Fruit fly (Drosophila melanogaster): ENCODE measurements around the gene CG10413.

Gene CG10413

DNA sequence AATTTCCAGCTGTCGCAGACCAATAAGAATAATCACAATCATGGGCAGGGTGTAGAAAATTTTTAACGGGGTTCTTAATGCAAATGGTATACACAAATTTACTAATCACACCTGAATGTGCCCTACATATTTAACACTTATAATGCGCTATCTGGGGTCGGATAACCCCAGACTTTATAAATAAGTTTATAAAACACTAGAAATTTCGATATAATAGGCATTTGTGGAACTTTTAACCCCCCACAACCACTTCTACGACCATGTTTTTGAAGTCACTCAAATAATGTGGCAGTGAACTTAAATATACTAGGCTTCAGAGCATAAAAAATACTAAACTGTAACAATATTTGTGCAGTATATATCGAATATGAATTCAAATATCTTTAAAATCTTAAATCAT, at the start of gene CG10413:
Gene CG10413 (minus strand): TSS at position 264 of the 400 bp plus-strand sequence.
- no peak for TF ChIP-seq h (optimal IDR thresholded peaks at IDR 0.05)
- TF ChIP-seq insv (optimal IDR thresholded peaks at IDR 0.05) = no peak
- no peak for TF ChIP-seq Sin3A (optimal IDR thresholded peaks at IDR 0.05)
- no peak for TF ChIP-seq psq (optimal IDR thresholded peaks at IDR 0.05)
- no peak for TF ChIP-seq Myc (optimal IDR thresholded peaks at IDR 0.05)
- TF ChIP-seq ttk (optimal IDR thresholded peaks at IDR 0.05) = no peak

DNA sequence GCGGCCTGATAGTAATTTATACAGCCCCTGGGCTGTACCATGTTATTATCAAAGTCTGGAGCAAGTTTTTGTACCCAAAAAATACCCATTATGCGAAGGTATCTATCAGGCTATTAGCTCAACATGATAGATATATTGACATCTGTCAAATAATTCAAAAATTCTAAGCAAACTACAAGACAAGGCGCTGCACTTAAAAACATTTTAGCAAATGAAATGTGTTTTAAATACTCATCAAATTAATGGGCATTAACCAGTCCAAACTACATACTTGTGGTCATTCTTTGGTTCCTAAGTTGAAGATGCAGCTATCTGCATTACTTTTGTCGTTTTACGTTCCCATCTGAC, 48.3 kb upstream of the CG10413 start:
- no peak for TF ChIP-seq h (optimal IDR thresholded peaks at IDR 0.05)
- no peak for TF ChIP-seq Myc (optimal IDR thresholded peaks at IDR 0.05)
- no peak for TF ChIP-seq Sin3A (optimal IDR thresholded peaks at IDR 0.05)
- no peak for TF ChIP-seq ttk (optimal IDR thresholded peaks at IDR 0.05)

- TF ChIP-seq psq (optimal IDR thresholded peaks at IDR 0.05) = no peak
- no peak for TF ChIP-seq insv (optimal IDR thresholded peaks at IDR 0.05)
- TF ChIP-seq Myc (optimal IDR thresholded peaks at IDR 0.05) = no peak
- TF ChIP-seq ttk (optimal IDR thresholded peaks at IDR 0.05) = no peak
- TF ChIP-seq Sin3A (optimal IDR thresholded peaks at IDR 0.05) = no peak
- no peak for TF ChIP-seq h (optimal IDR thresholded peaks at IDR 0.05)
These were observed 47.7 kb upstream of the CG10413 start, which contains the start of gene Cyp310a1 for dm6 chr2L:18652663-18653327. Gene Cyp310a1 (minus strand): TSS chr2L:18653010.

DNA sequence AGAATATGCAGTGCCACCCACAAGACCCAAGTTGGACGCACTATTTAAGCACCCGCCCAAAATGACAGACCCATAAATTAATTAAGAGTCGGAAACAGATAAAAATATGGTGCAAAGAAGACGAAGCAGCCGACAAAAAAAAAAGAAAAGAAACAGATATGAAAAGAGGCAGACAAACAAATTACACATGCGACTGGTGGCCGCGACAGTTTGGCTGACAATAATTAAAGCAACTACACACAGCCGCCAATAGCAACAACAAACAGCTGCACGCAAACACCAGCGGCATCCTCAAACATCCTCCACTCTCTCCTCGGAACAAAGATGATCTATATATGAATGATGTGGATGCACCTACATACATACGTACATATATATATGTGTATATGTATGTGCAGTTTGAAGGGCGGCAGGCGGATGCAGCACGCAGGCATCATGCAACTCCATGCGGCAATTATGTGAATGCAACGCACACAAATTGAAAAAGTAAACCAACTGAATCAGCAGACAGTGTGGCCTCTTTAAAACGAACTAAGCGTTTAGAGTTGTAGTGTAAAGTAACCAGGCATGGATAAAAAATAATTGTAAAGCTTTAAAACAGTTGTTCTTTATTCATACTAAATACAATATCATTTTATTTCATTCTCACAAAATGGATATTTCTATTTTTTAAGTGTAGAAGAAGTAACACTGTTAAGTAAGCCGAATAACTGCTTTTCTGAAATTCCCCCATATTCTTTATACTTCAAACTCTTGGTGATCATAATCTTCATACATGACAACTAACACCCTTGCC, 43.0 kb upstream of the CG10413 start:
- TF ChIP-seq Sin3A (optimal IDR thresholded peaks at IDR 0.05) (no peak), Myc (optimal IDR thresholded peaks at IDR 0.05) (no peak), ttk (optimal IDR thresholded peaks at IDR 0.05) (no peak), insv (optimal IDR thresholded peaks at IDR 0.05) (no peak), psq (optimal IDR thresholded peaks at IDR 0.05) (no peak), h (optimal IDR thresholded peaks at IDR 0.05) (no peak)

- no peak for TF ChIP-seq h (optimal IDR thresholded peaks at IDR 0.05)
- no peak for TF ChIP-seq psq (optimal IDR thresholded peaks at IDR 0.05)
- no peak for TF ChIP-seq Myc (optimal IDR thresholded peaks at IDR 0.05)
- TF ChIP-seq ttk (optimal IDR thresholded peaks at IDR 0.05) = no peak
- TF ChIP-seq insv (optimal IDR thresholded peaks at IDR 0.05) = no peak
- TF ChIP-seq Sin3A (optimal IDR thresholded peaks at IDR 0.05) = no peak
These were observed 40.4 kb upstream of the CG10413 start for dm6 chr2L:18645468-18645867.

DNA sequence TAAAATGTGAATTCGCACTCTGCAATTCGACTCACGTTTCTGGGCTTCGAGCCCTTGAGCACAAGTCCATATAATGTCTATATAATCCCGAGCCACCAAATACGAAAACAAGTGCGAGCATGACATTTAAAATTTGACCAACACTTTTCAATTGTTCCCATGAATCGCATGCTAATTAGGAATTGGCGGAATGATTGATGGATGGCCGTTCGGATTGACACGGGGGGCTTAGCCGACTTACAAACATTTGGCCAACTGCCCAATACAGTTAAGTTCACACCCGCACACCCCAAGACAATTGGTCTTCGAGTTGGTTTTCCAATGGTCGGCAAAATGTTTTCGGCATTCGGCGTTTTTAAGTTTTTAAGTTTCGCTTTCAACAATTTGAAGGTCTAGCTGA, 36.0 kb upstream of the CG10413 start:
- TF ChIP-seq ttk (optimal IDR thresholded peaks at IDR 0.05) (no peak), psq (optimal IDR thresholded peaks at IDR 0.05) (no peak), h (optimal IDR thresholded peaks at IDR 0.05) (no peak), insv (optimal IDR thresholded peaks at IDR 0.05) (no peak), Sin3A (optimal IDR thresholded peaks at IDR 0.05) (no peak), Myc (optimal IDR thresholded peaks at IDR 0.05) (no peak)

DNA sequence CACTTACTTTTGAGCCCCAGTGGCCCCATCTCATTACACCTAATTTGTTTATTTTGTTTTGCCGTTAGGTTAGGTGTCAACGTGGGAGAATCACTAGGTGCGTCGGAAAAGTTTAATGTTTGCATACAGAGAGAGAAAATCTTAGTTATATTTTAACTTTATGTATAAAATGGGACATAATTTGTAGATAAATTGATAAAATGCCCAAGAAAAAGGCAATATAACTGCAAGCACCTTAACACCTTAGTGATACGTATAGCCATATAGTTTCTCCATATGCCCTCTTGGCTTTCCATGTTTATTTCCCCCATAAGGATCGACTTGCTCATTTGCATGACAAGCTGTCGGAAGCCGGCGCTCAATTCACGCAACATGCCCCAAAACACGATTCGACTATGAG, 33.9 kb upstream of the CG10413 start:
- TF ChIP-seq ttk (optimal IDR thresholded peaks at IDR 0.05) = no peak

dm6 chr2L:18632389-18632788, 27.3 kb upstream of the CG10413 start:
- TF ChIP-seq ttk (optimal IDR thresholded peaks at IDR 0.05) = no peak
- no peak for TF ChIP-seq psq (optimal IDR thresholded peaks at IDR 0.05)
- no peak for TF ChIP-seq insv (optimal IDR thresholded peaks at IDR 0.05)
- no peak for TF ChIP-seq Myc (optimal IDR thresholded peaks at IDR 0.05)
- no peak for TF ChIP-seq h (optimal IDR thresholded peaks at IDR 0.05)

dm6 chr2L:18630611-18631221, 25.7 kb upstream of the CG10413 start:
- TF ChIP-seq ttk (optimal IDR thresholded peaks at IDR 0.05) (no peak), Myc (optimal IDR thresholded peaks at IDR 0.05) (no peak), psq (optimal IDR thresholded peaks at IDR 0.05) (no peak), Sin3A (optimal IDR thresholded peaks at IDR 0.05) (no peak), h (optimal IDR thresholded peaks at IDR 0.05) (no peak), insv (optimal IDR thresholded peaks at IDR 0.05) (no peak)

- TF ChIP-seq Myc (optimal IDR thresholded peaks at IDR 0.05) (no peak), Sin3A (optimal IDR thresholded peaks at IDR 0.05) (no peak)
These were observed 24.1 kb upstream of the CG10413 start for dm6 chr2L:18629144-18629543.

- no peak for TF ChIP-seq psq (optimal IDR thresholded peaks at IDR 0.05)
- no peak for TF ChIP-seq Sin3A (optimal IDR thresholded peaks at IDR 0.05)
- TF ChIP-seq Myc (optimal IDR thresholded peaks at IDR 0.05) = no peak
- no peak for TF ChIP-seq ttk (optimal IDR thresholded peaks at IDR 0.05)
- no peak for TF ChIP-seq h (optimal IDR thresholded peaks at IDR 0.05)
- no peak for TF ChIP-seq insv (optimal IDR thresholded peaks at IDR 0.05)
These were observed 23.1 kb upstream of the CG10413 start for dm6 chr2L:18628104-18628503.

dm6 chr2L:18626987-18627386, 21.9 kb upstream of the CG10413 start:
- no peak for TF ChIP-seq h (optimal IDR thresholded peaks at IDR 0.05)
- TF ChIP-seq Sin3A (optimal IDR thresholded peaks at IDR 0.05) = no peak
- no peak for TF ChIP-seq ttk (optimal IDR thresholded peaks at IDR 0.05)
- no peak for TF ChIP-seq psq (optimal IDR thresholded peaks at IDR 0.05)
- no peak for TF ChIP-seq insv (optimal IDR thresholded peaks at IDR 0.05)
- TF ChIP-seq Myc (optimal IDR thresholded peaks at IDR 0.05) = no peak

DNA sequence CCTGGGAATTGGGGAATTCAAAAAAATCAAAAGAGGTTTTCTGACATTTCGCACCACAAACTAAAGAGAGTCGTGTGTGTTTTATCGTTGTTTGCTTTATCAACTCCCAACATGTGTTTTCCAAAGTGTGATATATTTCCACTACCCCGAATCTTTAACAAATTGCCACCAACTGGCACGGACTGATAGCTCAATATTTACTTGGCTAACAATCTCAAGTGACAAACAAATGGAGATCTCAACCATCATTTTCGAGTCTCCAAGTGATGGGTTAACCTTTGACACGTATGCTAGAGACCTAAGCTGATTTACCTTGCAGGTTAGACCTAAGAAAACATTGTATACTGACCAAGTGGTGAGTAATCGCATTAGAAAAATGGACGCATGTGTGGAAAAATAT, 20.4 kb upstream of the CG10413 start:
- no peak for TF ChIP-seq Sin3A (optimal IDR thresholded peaks at IDR 0.05)
- TF ChIP-seq h (optimal IDR thresholded peaks at IDR 0.05) = no peak
- TF ChIP-seq ttk (optimal IDR thresholded peaks at IDR 0.05) = no peak
- no peak for TF ChIP-seq psq (optimal IDR thresholded peaks at IDR 0.05)
- no peak for TF ChIP-seq insv (optimal IDR thresholded peaks at IDR 0.05)
- no peak for TF ChIP-seq Myc (optimal IDR thresholded peaks at IDR 0.05)

All from Kc167 (cell line).